Worm (Caenorhabditis elegans): ENCODE data around the gene itr-1.

DNA sequence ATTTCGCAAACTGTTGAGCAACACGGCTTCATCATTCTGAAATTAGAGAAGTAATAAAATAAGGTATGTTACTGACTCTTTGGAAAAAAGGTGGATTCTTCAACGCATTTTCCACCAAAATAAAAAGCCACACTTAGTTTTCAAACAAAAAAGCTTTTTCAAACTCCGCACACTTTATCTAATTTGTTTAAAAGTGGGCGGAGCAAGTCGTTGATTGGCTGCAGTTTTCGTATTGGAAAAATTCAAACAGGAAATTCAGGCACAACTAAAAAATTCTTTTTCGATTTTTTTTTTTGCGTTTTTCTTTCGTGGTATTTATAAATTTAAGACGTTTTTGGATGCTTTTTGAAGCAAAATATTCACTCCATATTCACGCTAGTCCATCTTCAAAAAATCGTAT is 24.5 kb upstream of the itr-1 start:
- TF ChIP-seq F57A8.1 (GFP tag; optimal IDR thresholded peaks at IDR 0.05): no peak
- TF ChIP-seq B0261.1 (tag; optimal IDR thresholded peaks at IDR 0.05): no peak
- no peak for TF ChIP-seq ama-1 (optimal IDR thresholded peaks at IDR 0.05)
- TF ChIP-seq ama-1 (GFP tag; optimal IDR thresholded peaks at IDR 0.05): no peak
